Worm (Caenorhabditis elegans) whole organism, dauer: Measurements from ENCODE around the gene fipr-4.

Experiments used
- unc-62 ChIP-seq: sonication (generic microtip); optimal IDR thresholded peaks from 2 replicates; lab custom pipeline; 2017; ENCODE audit warnings: missing biosample characterization, missing genetic modification reagents, missing genetic modification characterization

fipr-4 gene

DNA sequence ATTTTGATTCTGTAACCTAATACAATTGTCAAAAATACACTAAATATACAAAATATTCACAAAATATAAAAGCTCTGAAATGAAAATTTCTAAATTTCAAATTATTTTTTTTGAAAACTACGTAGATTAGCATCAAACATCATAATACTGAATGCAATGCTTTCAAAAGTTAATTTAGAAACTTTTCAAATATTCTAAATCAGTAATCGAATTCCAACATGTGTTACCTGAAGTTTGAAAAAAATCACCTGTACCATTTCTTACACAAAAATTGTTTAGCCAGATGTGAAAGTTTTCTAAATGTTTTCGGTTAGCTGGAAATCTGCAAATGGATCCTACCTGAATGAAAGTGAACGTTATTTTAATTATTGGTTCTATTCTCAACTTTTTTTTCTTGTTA is 6.3 kb downstream of the fipr-4 start, which contains the start of gene C12D8.20:
Gene C12D8.20, plus strand, starts transcription at position 301 of the 400 bp plus-strand sequence.
- no peak for TF ChIP-seq unc-62 (GFP tag; lab: Kevin White, UChicago)

- TF ChIP-seq unc-62 (GFP tag; lab: Kevin White, UChicago): no peak
Measured at ce11 chrV:10221317-10221716, 6.9 kb downstream of the fipr-4 start, which contains the start of the genes fipr-5 and fipr-9. fipr-5 (minus strand) TSS chrV:10221417. fipr-9 (plus strand) TSS chrV:10221662.

- no peak for TF ChIP-seq unc-62 (GFP tag; lab: Kevin White, UChicago)
Measured at ce11 chrV:10220605-10221004, 7.7 kb downstream of the fipr-4 start, which contains the start of gene C12D8.13. C12D8.13 (minus strand) TSS chrV:10220705.

DNA sequence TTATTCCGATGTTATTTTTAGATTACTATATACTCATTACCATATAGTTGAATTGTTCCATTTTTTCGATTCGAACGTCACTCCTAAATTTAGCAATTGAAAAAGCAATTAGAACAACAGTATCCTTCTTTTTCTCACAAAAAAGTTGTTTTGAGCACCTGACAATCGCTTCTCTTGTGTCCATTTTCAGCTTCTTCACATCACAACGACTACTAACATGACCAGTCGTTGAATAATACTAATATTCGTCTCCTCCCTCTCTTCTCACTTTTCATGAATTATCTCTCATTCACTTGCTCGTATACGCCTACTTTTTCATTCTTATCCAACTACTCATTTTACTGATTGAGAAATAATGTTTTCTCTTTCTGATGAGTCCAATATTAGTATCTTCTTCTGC is 11.5 kb downstream of the fipr-4 start, which contains the start of gene ZK856.14:
Gene ZK856.14, plus strand, starts transcription at position 301 of the 400 bp plus-strand sequence.
- TF ChIP-seq unc-62 (GFP tag; lab: Kevin White, UChicago): no peak

- no peak for TF ChIP-seq unc-62 (GFP tag; lab: Kevin White, UChicago)
Measured at ce11 chrV:10212627-10213026, 15.6 kb downstream of the fipr-4 start, which contains the start of gene hpo-40. hpo-40 (plus strand) TSS chrV:10212927.

- no peak for TF ChIP-seq unc-62 (GFP tag; lab: Kevin White, UChicago)
Measured at ce11 chrV:10212027-10212426, 16.2 kb downstream of the fipr-4 start, which contains the start of gene zhit-3. zhit-3 (minus strand) TSS chrV:10212127.

DNA sequence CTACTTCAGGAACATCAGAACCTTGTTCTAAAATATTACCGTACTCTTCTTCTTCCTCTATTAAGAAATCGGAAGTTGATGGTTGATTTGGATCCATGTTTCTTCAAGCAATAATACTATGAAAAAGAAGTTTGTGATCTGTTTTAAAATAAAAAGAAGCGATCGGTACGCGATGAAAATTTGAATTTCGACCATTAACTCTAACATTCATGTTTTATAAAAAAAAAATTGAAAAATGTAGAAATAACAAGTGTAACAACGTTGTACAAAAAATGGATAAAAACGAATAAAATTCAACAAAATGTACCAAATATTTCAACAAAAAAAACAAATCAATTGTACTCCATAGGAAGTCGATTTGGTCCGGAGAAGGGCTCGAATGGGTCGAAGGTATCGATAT is 18.0 kb downstream of the fipr-4 start, which contains the start of gene tftc-3:
Gene tftc-3, minus strand, starts transcription at position 101 of the 400 bp plus-strand sequence.
- TF ChIP-seq unc-62 (GFP tag; lab: Kevin White, UChicago): no peak

- no peak for TF ChIP-seq unc-62 (GFP tag; lab: Kevin White, UChicago)
Measured at ce11 chrV:10206502-10206901, 21.8 kb downstream of the fipr-4 start, which contains the start of gene rpc-25. rpc-25 (minus strand) TSS chrV:10206602.

ce11 chrV:10205483-10205882 is 22.8 kb downstream of the fipr-4 start, which contains the start of gene ZK856.16:
ZK856.16 (minus strand) TSS chrV:10205583.
- TF ChIP-seq unc-62 (GFP tag; lab: Kevin White, UChicago): no peak

DNA sequence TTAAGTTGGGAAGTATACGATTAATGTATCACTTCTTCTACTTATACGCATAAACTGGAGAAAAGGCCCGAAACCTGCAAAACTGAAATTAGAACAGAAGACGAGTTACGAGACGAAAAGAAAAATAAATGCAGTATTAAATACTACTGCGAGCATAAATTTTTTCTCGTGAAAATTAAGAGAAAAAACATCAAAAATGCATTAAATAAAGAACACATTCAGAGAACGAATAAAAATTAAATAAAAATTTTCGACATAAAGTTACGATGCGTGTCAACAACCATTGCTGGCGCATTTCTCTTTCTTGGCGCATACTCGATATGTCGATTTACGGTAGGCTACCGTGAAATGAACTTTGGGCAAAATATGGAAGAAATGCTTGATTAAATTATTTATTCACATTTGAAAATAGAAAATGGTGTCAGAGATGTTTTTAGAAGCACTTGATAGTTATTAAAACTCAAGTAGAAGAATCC is 23.4 kb downstream of the fipr-4 start, which contains the start of the genes ZK856.19 and ZK856.11:
Gene ZK856.19, minus strand, starts transcription at position 51 of the 476 bp plus-strand sequence.
Gene ZK856.11, minus strand, starts transcription at position 76 of the 476 bp plus-strand sequence.
- TF ChIP-seq unc-62 (GFP tag; lab: Kevin White, UChicago): no peak

DNA sequence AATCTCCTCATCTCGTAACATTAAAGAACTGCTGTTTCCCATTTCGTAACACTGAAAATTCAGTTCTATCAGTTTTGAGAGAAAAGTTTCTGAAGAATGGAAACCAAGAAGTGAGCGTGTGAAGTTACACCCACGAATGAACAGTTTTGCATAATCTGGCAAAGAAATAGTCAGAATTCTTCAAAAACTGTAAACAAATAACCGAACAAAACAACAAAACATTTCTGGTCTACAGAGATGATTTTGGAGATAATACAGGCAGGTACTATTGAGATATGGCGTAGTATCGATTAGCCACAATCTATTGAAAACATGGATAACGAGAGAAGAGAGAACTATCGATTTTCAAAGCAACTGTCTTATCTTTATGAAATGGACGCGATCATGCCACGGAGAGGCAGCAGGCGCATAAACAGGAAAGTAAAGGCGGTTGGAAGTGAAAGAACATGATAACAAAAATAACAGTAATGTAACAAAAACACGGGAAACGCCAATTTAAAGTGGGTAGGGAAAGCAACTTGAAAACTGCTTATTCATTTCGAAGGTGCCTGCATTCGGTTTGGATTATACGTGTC is 24.7 kb downstream of the fipr-4 start, which contains the start of gene chpf-1:
Gene chpf-1, minus strand, starts transcription at position 51 of the 575 bp plus-strand sequence.
- TF ChIP-seq unc-62 (GFP tag; lab: Kevin White, UChicago): no peak

ce11 chrV:10202340-10202739 is 25.9 kb downstream of the fipr-4 start:
- TF ChIP-seq unc-62 (GFP tag; lab: Kevin White, UChicago): no peak

- no peak for TF ChIP-seq unc-62 (GFP tag; lab: Kevin White, UChicago)
Measured at ce11 chrV:10201913-10202312, 26.3 kb downstream of the fipr-4 start, which contains the start of gene ZK856.7. ZK856.7 (plus strand) TSS chrV:10202098.

DNA sequence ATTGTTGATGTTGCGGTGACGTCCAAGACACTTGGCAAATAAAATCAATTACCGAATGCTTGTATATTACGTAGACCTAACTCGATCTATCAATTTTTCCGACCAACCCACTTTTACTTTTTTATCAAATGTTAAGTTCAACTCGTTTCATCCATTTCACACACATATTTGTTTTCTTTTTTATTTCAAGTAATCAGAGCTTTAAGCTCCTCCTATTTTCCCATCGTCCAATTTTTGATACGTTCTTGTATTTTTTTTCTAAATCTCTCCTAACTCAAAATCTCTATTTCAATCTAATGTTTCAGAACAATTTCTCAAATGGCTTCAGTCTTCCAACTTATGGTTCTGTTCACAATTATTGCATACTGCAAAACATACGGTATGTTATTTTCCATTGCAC is 29.9 kb downstream of the fipr-4 start, which contains the start of gene ZK856.6:
Gene ZK856.6, plus strand, starts transcription at position 301 of the 400 bp plus-strand sequence.
- TF ChIP-seq unc-62 (GFP tag; lab: Kevin White, UChicago): no peak

DNA sequence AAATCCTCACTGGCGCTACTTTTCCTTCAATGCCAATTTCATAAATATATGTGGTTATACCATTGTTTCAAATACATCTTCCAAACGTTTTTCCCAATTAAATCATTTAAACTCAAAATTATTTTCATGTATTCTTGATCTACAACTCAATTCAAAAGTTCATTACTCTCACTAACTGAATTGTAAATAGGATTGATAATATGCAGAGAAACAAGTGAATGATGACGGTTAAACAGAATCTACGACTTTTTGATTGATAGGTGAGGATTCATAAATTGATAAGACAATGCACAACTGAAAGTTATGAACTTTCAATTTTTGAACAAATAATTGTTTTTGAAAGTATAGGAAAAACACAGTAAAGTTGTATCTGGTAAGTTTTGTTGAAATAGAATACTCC is 37.0 kb downstream of the fipr-4 start:
- TF ChIP-seq unc-62 (GFP tag; lab: Kevin White, UChicago): no peak

- TF ChIP-seq unc-62 (GFP tag; lab: Kevin White, UChicago): no peak
Measured at ce11 chrV:10190081-10190556, 38.1 kb downstream of the fipr-4 start, which contains the start of gene ZK856.5. ZK856.5 (minus strand) TSS chrV:10190131.
